Fruit fly (Drosophila melanogaster) whole organism, embryonic: ENCODE measurements around the gene DIP1.
A peak's percentile ranks its signal among the peaks of the same experiment; 100 is the strongest.

Experiments used
- B-H2 ChIP-seq: fragments of 200-800 bp; sonication (Bioruptor generic); optimal IDR thresholded peaks from 2 replicates; lab custom pipeline; 2018; ENCODE audit warnings: missing biosample characterization, mild to moderate bottlenecking, missing genetic modification characterization
- BEAF-32 ChIP-seq: fragments of 200-800 bp; sonication (Bioruptor generic); optimal IDR thresholded peaks from 3 replicates; lab custom pipeline; 2017; ENCODE audit warnings: missing biosample characterization, missing genetic modification characterization, mild to moderate bottlenecking, moderate library complexity, missing genetic modification reagents
- CG10267 ChIP-seq: fragments of 200-800 bp; sonication (Bioruptor generic); optimal IDR thresholded peaks from 2 replicates; lab custom pipeline; 2018; ENCODE audit warnings: missing biosample characterization, mild to moderate bottlenecking, missing genetic modification characterization, moderate library complexity
- CG11504 ChIP-seq: fragments of 200-800 bp; sonication (Bioruptor generic); optimal IDR thresholded peaks from 3 replicates; lab custom pipeline; 2019; ENCODE audit warnings: missing biosample characterization, mild to moderate bottlenecking, missing genetic modification characterization, moderate library complexity
- CG14710 ChIP-seq: fragments of 200-800 bp; sonication (Bioruptor generic); optimal IDR thresholded peaks from 3 replicates; lab custom pipeline; 2019; ENCODE audit warnings: missing biosample characterization, mild to moderate bottlenecking, missing genetic modification characterization, moderate library complexity
- CG15514 ChIP-seq: fragments of 200-800 bp; sonication (Bioruptor generic); optimal IDR thresholded peaks from 3 replicates; lab custom pipeline; 2017; ENCODE audit warnings: missing biosample characterization, missing genetic modification characterization, mild to moderate bottlenecking, moderate library complexity, missing genetic modification reagents
- CG1603 ChIP-seq: fragments of 200-800 bp; sonication (Bioruptor generic); optimal IDR thresholded peaks from 2 replicates; lab custom pipeline; 2019; ENCODE audit warnings: missing biosample characterization, mild to moderate bottlenecking, missing genetic modification characterization, moderate library complexity
- CG16779 ChIP-seq: fragments of 200-800 bp; sonication (Bioruptor generic); IDR thresholded peaks from 2 replicates; pipeline ENCODE4 v1.3.6; 2022; ENCODE audit warnings: missing biosample characterization, missing genetic modification characterization
- CG17186 ChIP-seq: fragments of 200-800 bp; sonication (Bioruptor generic); optimal IDR thresholded peaks from 3 replicates; lab custom pipeline; 2017; ENCODE audit warnings: missing biosample characterization, missing genetic modification reagents, missing genetic modification characterization
- CG2116 ChIP-seq: fragments of 200-800 bp; sonication (Bioruptor generic); optimal IDR thresholded peaks from 3 replicates; lab custom pipeline; 2018; ENCODE audit warnings: missing biosample characterization, mild to moderate bottlenecking, missing genetic modification characterization
- CG30020 ChIP-seq: fragments of 200-800 bp; optimal IDR thresholded peaks from 2 replicates; lab custom pipeline; 2019; ENCODE audit warnings: missing biosample characterization, mild to moderate bottlenecking, missing genetic modification characterization, moderate library complexity
- CG3163 ChIP-seq: fragments of 200-800 bp; sonication (Bioruptor generic); optimal IDR thresholded peaks from 3 replicates; lab custom pipeline; 2016; ENCODE audit warnings: missing biosample characterization, missing genetic modification characterization
- CG3726 ChIP-seq: fragments of 200-800 bp; sonication (Bioruptor generic); IDR thresholded peaks from 3 replicates; pipeline ENCODE4, ENCODE4 v1.3.6; 2022; ENCODE audit warnings: missing biosample characterization, missing genetic modification characterization
- CG4328 ChIP-seq: fragments of 200-800 bp; sonication (Bioruptor generic); optimal IDR thresholded peaks from 3 replicates; lab custom pipeline; 2017; ENCODE audit warnings: missing biosample characterization, missing genetic modification reagents, missing genetic modification characterization
- CG4617 ChIP-seq: fragments of 200-800 bp; sonication (Bioruptor generic); optimal IDR thresholded peaks from 3 replicates; lab custom pipeline; 2016; ENCODE audit warnings: missing biosample characterization, missing genetic modification characterization, borderline replicate concordance
- CG4707 ChIP-seq: fragments of 200-800 bp; sonication (Bioruptor generic); optimal IDR thresholded peaks from 2 replicates; lab custom pipeline; 2018; ENCODE audit warnings: missing biosample characterization, mild to moderate bottlenecking, missing genetic modification characterization, moderate library complexity
- CG4820 ChIP-seq: fragments of 200-800 bp; sonication (Bioruptor generic); optimal IDR thresholded peaks from 3 replicates; lab custom pipeline; 2016; ENCODE audit warnings: missing biosample characterization, missing genetic modification characterization
- CG6765 ChIP-seq: fragments of 200-800 bp; sonication (Bioruptor generic); optimal IDR thresholded peaks from 3 replicates; lab custom pipeline; 2017; ENCODE audit warnings: missing biosample characterization, mild to moderate bottlenecking, missing genetic modification characterization
- CG7271 ChIP-seq: fragments of 200-800 bp; sonication (Bioruptor generic); optimal IDR thresholded peaks from 2 replicates; lab custom pipeline; 2018; ENCODE audit warnings: missing biosample characterization, mild to moderate bottlenecking, missing genetic modification characterization, moderate library complexity
- CG8924 ChIP-seq: fragments of 200-800 bp; optimal IDR thresholded peaks from 3 replicates; lab custom pipeline; 2019; ENCODE audit warnings: missing biosample characterization, mild to moderate bottlenecking, missing genetic modification characterization, moderate library complexity
- CG9797 ChIP-seq: fragments of 200-800 bp; sonication (Bioruptor generic); optimal IDR thresholded peaks from 3 replicates; lab custom pipeline; 2018; ENCODE audit warnings: missing biosample characterization, mild to moderate bottlenecking, missing genetic modification characterization
- CkIIα-i1 ChIP-seq: fragments of 200-800 bp; sonication (Bioruptor generic); IDR thresholded peaks from 2 replicates; pipeline ENCODE4 v1.3.6; 2022; ENCODE audit warnings: missing biosample characterization, missing genetic modification characterization
- D19B ChIP-seq: fragments of 200-800 bp; sonication (Bioruptor generic); optimal IDR thresholded peaks from 2 replicates; lab custom pipeline; 2017; ENCODE audit warnings: missing biosample characterization, mild to moderate bottlenecking, missing genetic modification characterization
- Dp ChIP-seq: fragments of 200-800 bp; sonication (Bioruptor generic); optimal IDR thresholded peaks from 2 replicates; lab custom pipeline; 2018; ENCODE audit warnings: missing biosample characterization, mild to moderate bottlenecking, missing genetic modification characterization, moderate library complexity
- Dref ChIP-seq: fragments of 200-800 bp; sonication (Bioruptor generic); IDR thresholded peaks from 2 replicates; pipeline ENCODE4 v1.3.6; 2022; ENCODE audit warnings: missing biosample characterization, missing genetic modification characterization
- E2f2 ChIP-seq: fragments of 200-800 bp; sonication (Bioruptor generic); IDR thresholded peaks from 2 replicates; pipeline ENCODE4 v1.3.6; 2022; ENCODE audit warnings: missing biosample characterization, missing genetic modification characterization
- Hand ChIP-seq: fragments of 200-800 bp; sonication (Bioruptor generic); optimal IDR thresholded peaks from 2 replicates; lab custom pipeline; 2017; ENCODE audit warnings: mild to moderate bottlenecking, missing biosample characterization, missing genetic modification reagents, missing genetic modification characterization
- MESR4 ChIP-seq: fragments of 200-800 bp; sonication (Bioruptor generic); optimal IDR thresholded peaks from 2 replicates; lab custom pipeline; 2018; ENCODE audit warnings: missing biosample characterization, mild to moderate bottlenecking, missing genetic modification characterization, moderate library complexity
- Med ChIP-seq: fragments of 200-800 bp; sonication (Bioruptor generic); peaks from one replicate; lab custom pipeline; 2016; ENCODE audit warnings: missing biosample characterization, missing genetic modification characterization, mild to moderate bottlenecking, inconsistent platforms, moderate library complexity
- Mrtf ChIP-seq: fragments of 200-800 bp; sonication (Bioruptor generic); IDR thresholded peaks from 3 replicates; pipeline ENCODE4 v1.3.6; 2022; ENCODE audit warnings: missing biosample characterization, missing genetic modification characterization
- Myb ChIP-seq: fragments of 200-800 bp; sonication (Bioruptor generic); optimal IDR thresholded peaks from 2 replicates; lab custom pipeline; 2016; ENCODE audit warnings: missing biosample characterization, missing genetic modification characterization
- Pdp1 ChIP-seq, 2 experiments: fragments of 200-800 bp; sonication (Bioruptor generic); optimal IDR thresholded peaks; 3 replicates each; lab custom pipeline; 2016; ENCODE audit warnings: missing biosample characterization in 2 of 2, missing genetic modification characterization in 2 of 2, mild to moderate bottlenecking in 1 of 2, moderate library complexity in 1 of 2
- ab ChIP-seq: fragments of 200-800 bp; sonication (Bioruptor generic); optimal IDR thresholded peaks from 2 replicates; lab custom pipeline; 2016; ENCODE audit warnings: missing biosample characterization, missing genetic modification characterization
- ash1 ChIP-seq: fragments of 200-800 bp; sonication (Bioruptor generic); optimal IDR thresholded peaks from 2 replicates; lab custom pipeline; 2018; ENCODE audit warnings: missing biosample characterization, mild to moderate bottlenecking, missing genetic modification characterization
- dan ChIP-seq: fragments of 200-800 bp; sonication (Bioruptor generic); IDR thresholded peaks from 2 replicates; pipeline ENCODE4 v1.3.6; 2022; ENCODE audit warnings: missing biosample characterization, missing genetic modification characterization
- dimm ChIP-seq: fragments of 200-800 bp; sonication (Bioruptor generic); IDR thresholded peaks from 2 replicates; pipeline ENCODE4 v1.3.6; 2022; ENCODE audit warnings: missing biosample characterization, missing genetic modification characterization
- dysf ChIP-seq: fragments of 200-800 bp; sonication (Bioruptor generic); IDR thresholded peaks from 3 replicates; pipeline ENCODE4 v1.3.6; 2022; ENCODE audit warnings: missing biosample characterization, missing genetic modification characterization
- ems ChIP-seq: fragments of 200-800 bp; sonication (Bioruptor generic); optimal IDR thresholded peaks from 3 replicates; lab custom pipeline; 2016; ENCODE audit warnings: missing biosample characterization, missing genetic modification characterization
- gcm ChIP-seq: fragments of 200-800 bp; sonication (Bioruptor generic); optimal IDR thresholded peaks from 2 replicates; lab custom pipeline; 2019; ENCODE audit warnings: missing biosample characterization, mild to moderate bottlenecking, missing genetic modification characterization, moderate library complexity
- gem ChIP-seq: fragments of 200-800 bp; sonication (Bioruptor generic); optimal IDR thresholded peaks from 2 replicates; lab custom pipeline; 2019; ENCODE audit warnings: missing biosample characterization, mild to moderate bottlenecking, missing genetic modification characterization, moderate library complexity
- gfzf ChIP-seq: fragments of 200-800 bp; sonication (Bioruptor generic); optimal IDR thresholded peaks from 2 replicates; lab custom pipeline; 2016; ENCODE audit warnings: missing biosample characterization, mild to moderate bottlenecking, missing genetic modification characterization, moderate library complexity
- hbn ChIP-seq: fragments of 200-800 bp; sonication (Bioruptor generic); IDR thresholded peaks from 2 replicates; pipeline ENCODE4 v1.3.6; 2022; ENCODE audit warnings: missing biosample characterization, missing genetic modification characterization; ENCODE audit not compliant: partially characterized antibody
- lilli ChIP-seq: fragments of 200-800 bp; sonication (Bioruptor generic); optimal IDR thresholded peaks from 3 replicates; lab custom pipeline; 2016; ENCODE audit warnings: missing biosample characterization, missing genetic modification characterization
- pita ChIP-seq: fragments of 200-800 bp; sonication (Bioruptor generic); optimal IDR thresholded peaks from 2 replicates; lab custom pipeline; 2017; ENCODE audit warnings: missing biosample characterization, mild to moderate bottlenecking, missing genetic modification characterization
- pzg ChIP-seq: fragments of 200-800 bp; sonication (Bioruptor generic); optimal IDR thresholded peaks from 3 replicates; lab custom pipeline; 2018; ENCODE audit warnings: missing biosample characterization, mild to moderate bottlenecking, missing genetic modification characterization, moderate library complexity
- row ChIP-seq: fragments of 200-800 bp; sonication (Bioruptor generic); IDR thresholded peaks from 3 replicates; pipeline ENCODE4 v1.3.6; 2022; ENCODE audit warnings: missing biosample characterization, missing genetic modification characterization
- trem ChIP-seq: fragments of 200-800 bp; optimal IDR thresholded peaks from 3 replicates; lab custom pipeline; 2019; ENCODE audit warnings: missing biosample characterization, mild to moderate bottlenecking, missing genetic modification characterization, moderate library complexity
- trh ChIP-seq: fragments of 200-800 bp; sonication (Bioruptor generic); optimal IDR thresholded peaks from 2 replicates; lab custom pipeline; 2016; ENCODE audit warnings: missing biosample characterization, missing genetic modification characterization
- unc-4 ChIP-seq: fragments of 200-800 bp; sonication (Bioruptor generic); IDR thresholded peaks from 2 replicates; pipeline ENCODE4 v1.3.6; 2022; ENCODE audit warnings: missing biosample characterization, missing genetic modification characterization; ENCODE audit not compliant: partially characterized antibody

Gene DIP1

DNA sequence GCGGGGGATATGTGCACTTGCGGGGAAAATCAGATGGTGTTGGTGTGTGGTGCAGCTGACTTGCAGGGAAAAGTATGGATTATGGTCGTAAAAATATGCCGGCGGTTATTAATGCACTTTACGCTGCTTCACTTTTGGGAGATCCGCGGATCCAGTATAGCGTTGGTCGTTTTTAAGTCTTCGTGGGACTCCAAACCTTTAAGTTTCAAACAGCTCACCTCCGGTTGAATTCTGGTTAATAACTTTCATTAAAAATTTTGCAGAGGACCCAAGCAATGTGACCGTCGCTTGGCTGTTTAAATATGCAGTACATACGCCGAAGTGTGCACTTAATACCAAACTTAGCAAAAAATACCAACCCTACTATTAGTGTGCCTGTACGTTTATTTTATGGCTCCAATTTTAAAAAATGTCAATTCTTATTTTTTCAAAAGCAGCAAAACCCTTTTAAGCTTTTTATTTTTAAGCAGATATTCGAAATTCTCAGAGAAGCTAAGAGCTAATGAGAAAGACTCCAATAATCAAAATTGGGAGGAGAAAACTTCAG is 24.9 kb downstream of the DIP1 start, which contains the start of gene GCS2alpha:
Gene GCS2alpha (minus strand): TSS at position 309 of the 547 bp plus-strand sequence.
- TF ChIP-seq CG17186 (GFP tag; lab: Kevin White, UChicago): peak; percentile 23
- TF ChIP-seq Med (GFP tag; lab: Kevin White, UChicago): peak; percentile 20
- TF ChIP-seq CG14710 (tag; lab: Kevin White, UChicago): peak; percentile 34
- no peak for TF ChIP-seq CG3726 (GFP tag; lab: Robert Waterston, UW)
- peak; percentile 10 for TF ChIP-seq CG30020
- TF ChIP-seq gcm (GFP tag; lab: Kevin White, UChicago): no peak
- TF ChIP-seq Mrtf (GFP tag; lab: Robert Waterston, UW): no peak
- no peak for TF ChIP-seq CG4820 (GFP tag; lab: Kevin White, UChicago)
- TF ChIP-seq trem: peak; percentile 4
- no peak for TF ChIP-seq Pdp1 (GFP tag; optimal IDR thresholded peaks at IDR 0.05; lab: Kevin White, UChicago)
- TF ChIP-seq CG2116: peak; percentile 8
- TF ChIP-seq Hand: no peak
- TF ChIP-seq ems (GFP tag; lab: Kevin White, UChicago): no peak
- TF ChIP-seq CG10267 (tag; lab: Kevin White, UChicago): no peak
- no peak for TF ChIP-seq lilli (GFP tag; lab: Kevin White, UChicago)
- TF ChIP-seq trh (GFP tag; lab: Kevin White, UChicago): no peak
- TF ChIP-seq CG7271 (tag; lab: Kevin White, UChicago): no peak
- TF ChIP-seq CG4328 (GFP tag; lab: Kevin White, UChicago): no peak
- TF ChIP-seq CG9797 (GFP tag; lab: Kevin White, UChicago): peak; percentile 84
- no peak for TF ChIP-seq hbn (GFP tag; lab: Robert Waterston, UW)
- peak; percentile 27 for TF ChIP-seq CG1603 (tag; lab: Kevin White, UChicago)
- TF ChIP-seq B-H2 (GFP tag; lab: Kevin White, UChicago): no peak
- no peak for TF ChIP-seq pita (GFP tag; lab: Kevin White, UChicago)
- TF ChIP-seq CG6765 (GFP tag; lab: Kevin White, UChicago): no peak
- TF ChIP-seq gfzf (GFP tag; lab: Kevin White, UChicago): peak; percentile 89
- peak; percentile 62 for TF ChIP-seq pzg (GFP tag; lab: Kevin White, UChicago)
- TF ChIP-seq dan (GFP tag; lab: Robert Waterston, UW): no peak
- 0 out of 2 replicates have a peak, but pooled peaks have one; percentile 34 for TF ChIP-seq Dref (GFP tag; lab: Robert Waterston, UW)
- TF ChIP-seq ab (GFP tag; lab: Kevin White, UChicago): no peak
- no peak for TF ChIP-seq dimm
- peak; percentile 23 for TF ChIP-seq CG15514 (GFP tag; lab: Kevin White, UChicago)
- no peak for TF ChIP-seq D19B (GFP tag; lab: Kevin White, UChicago)
- TF ChIP-seq unc-4 (GFP tag; lab: Robert Waterston, UW): no peak
- TF ChIP-seq CG16779 (GFP tag; lab: Robert Waterston, UW): no peak
- peak; percentile 86 for TF ChIP-seq E2f2 (GFP tag; lab: Robert Waterston, UW)
- peak; percentile 62 for TF ChIP-seq CG8924 (tag; lab: Kevin White, UChicago)
- no peak for TF ChIP-seq ash1 (GFP tag; lab: Kevin White, UChicago)
- no peak for TF ChIP-seq gem (tag; lab: Kevin White, UChicago)
- no peak for TF ChIP-seq CG11504 (tag; lab: Kevin White, UChicago)
- TF ChIP-seq row (GFP tag; lab: Robert Waterston, UW): peak; percentile 12; the same call in 1 of the 3 replicates
- TF ChIP-seq Dp: peak; percentile 76
- no peak for TF ChIP-seq dysf
- TF ChIP-seq BEAF-32 (GFP tag; lab: Kevin White, UChicago): peak; percentile 9
- no peak for TF ChIP-seq CG4707 (GFP tag; lab: Kevin White, UChicago)
- TF ChIP-seq MESR4 (GFP tag; lab: Kevin White, UChicago): peak; percentile 70
- TF ChIP-seq Myb (GFP tag; lab: Kevin White, UChicago): peak; percentile 30
- TF ChIP-seq CG4617 (GFP tag; lab: Kevin White, UChicago): peak; percentile 30
- TF ChIP-seq CkIIα-i1 (GFP tag; lab: Robert Waterston, UW): no peak
- TF ChIP-seq CG3163 (GFP tag; lab: Kevin White, UChicago): no peak
